Worm (Caenorhabditis elegans): ENCODE data around the gene clec-7.

DNA sequence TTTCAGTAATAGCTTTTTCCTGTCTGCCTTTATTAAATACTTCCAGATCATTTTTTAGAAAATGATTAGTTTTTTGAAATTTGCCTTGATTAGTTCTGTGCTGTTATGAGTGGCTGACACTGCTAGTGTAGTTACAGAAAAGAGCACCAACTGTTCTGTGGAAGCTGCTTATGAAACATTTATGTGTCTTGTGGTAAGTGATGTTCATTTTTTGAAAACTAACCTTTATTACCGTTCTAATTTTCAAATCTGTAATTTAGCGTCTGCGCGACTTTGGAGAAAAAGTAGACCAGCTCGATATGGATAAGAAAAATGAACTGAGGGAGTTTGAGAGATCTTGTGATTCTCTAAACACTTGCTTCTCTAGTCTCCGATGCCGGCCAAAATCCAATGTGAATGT lies 41.4 kb downstream of the clec-7 start, which contains the start of gene srj-14:
- no peak for TF ChIP-seq him-1 (tag; optimal IDR thresholded peaks at IDR 0.05)
- TF ChIP-seq W03F9.2 (tag; optimal IDR thresholded peaks at IDR 0.05): no peak
